Fruit fly (Drosophila melanogaster) whole organism, embryonic: ENCODE measurements around the gene Fbxl4.

Experiments used
- Bdp1 ChIP-seq: fragments of 200-800 bp; sonication (Bioruptor generic); optimal IDR thresholded peaks from 3 replicates; lab custom pipeline; 2016; ENCODE audit warnings: missing biosample characterization, missing genetic modification characterization
- Blimp-1 ChIP-seq: fragments of 200-800 bp; sonication (Bioruptor generic); optimal IDR thresholded peaks from 3 replicates; lab custom pipeline; 2018; ENCODE audit warnings: missing biosample characterization, missing genetic modification characterization, mild to moderate bottlenecking, moderate library complexity, missing genetic modification reagents
- CG10543 ChIP-seq: fragments of 200-800 bp; sonication (Bioruptor generic); optimal IDR thresholded peaks from 3 replicates; lab custom pipeline; 2017; ENCODE audit warnings: missing biosample characterization, mild to moderate bottlenecking, missing genetic modification characterization, moderate library complexity
- CG11085 ChIP-seq: fragments of 200-800 bp; sonication (Bioruptor generic); IDR thresholded peaks from 2 replicates; pipeline ENCODE4 v1.3.6; 2022; ENCODE audit warnings: missing biosample characterization, missing genetic modification characterization
- CG12744 ChIP-seq: fragments of 200-800 bp; sonication (Bioruptor generic); optimal IDR thresholded peaks from 2 replicates; lab custom pipeline; 2016; ENCODE audit warnings: missing biosample characterization, missing genetic modification characterization
- CG12942 ChIP-seq: fragments of 200-800 bp; sonication (Bioruptor generic); optimal IDR thresholded peaks from 3 replicates; lab custom pipeline; 2016; ENCODE audit warnings: missing biosample characterization, missing genetic modification characterization
- CG13624 ChIP-seq: fragments of 200-800 bp; sonication (Bioruptor generic); optimal IDR thresholded peaks from 2 replicates; lab custom pipeline; 2016; ENCODE audit warnings: missing biosample characterization, missing genetic modification characterization
- CG14441 ChIP-seq: fragments of 200-800 bp; sonication (Bioruptor generic); IDR thresholded peaks from 2 replicates; pipeline ENCODE4 v1.3.6; 2022; ENCODE audit warnings: missing biosample characterization, missing genetic modification characterization
- CG17359 ChIP-seq: fragments of 200-800 bp; sonication (Bioruptor generic); optimal IDR thresholded peaks from 3 replicates; lab custom pipeline; 2018; ENCODE audit warnings: missing biosample characterization, mild to moderate bottlenecking, missing genetic modification characterization, moderate library complexity
- CG17385 ChIP-seq: fragments of 200-800 bp; sonication (Bioruptor generic); optimal IDR thresholded peaks from 3 replicates; lab custom pipeline; 2018; ENCODE audit warnings: missing biosample characterization, mild to moderate bottlenecking, missing genetic modification characterization
- CG43689 ChIP-seq: fragments of 200-800 bp; sonication (Bioruptor generic); IDR thresholded peaks from 2 replicates; pipeline ENCODE4 v1.3.6; 2022; ENCODE audit warnings: missing biosample characterization, missing genetic modification characterization
- CG4707 ChIP-seq: fragments of 200-800 bp; sonication (Bioruptor generic); optimal IDR thresholded peaks from 2 replicates; lab custom pipeline; 2018; ENCODE audit warnings: missing biosample characterization, mild to moderate bottlenecking, missing genetic modification characterization, moderate library complexity
- CG4820 ChIP-seq: fragments of 200-800 bp; sonication (Bioruptor generic); optimal IDR thresholded peaks from 3 replicates; lab custom pipeline; 2016; ENCODE audit warnings: missing biosample characterization, missing genetic modification characterization
- CG4854 ChIP-seq: fragments of 200-800 bp; sonication (Bioruptor generic); optimal IDR thresholded peaks from 2 replicates; lab custom pipeline; 2016; ENCODE audit warnings: missing biosample characterization, missing genetic modification characterization, inconsistent platforms
- CG6254 ChIP-seq: fragments of 200-800 bp; sonication (Bioruptor generic); optimal IDR thresholded peaks from 3 replicates; lab custom pipeline; 2017; ENCODE audit warnings: mild to moderate bottlenecking, missing biosample characterization, missing genetic modification reagents, missing genetic modification characterization
- CG6791 ChIP-seq: fragments of 200-800 bp; sonication (Bioruptor generic); IDR thresholded peaks from 3 replicates; pipeline ENCODE4 v1.3.6; 2022; ENCODE audit warnings: missing biosample characterization, missing genetic modification characterization; ENCODE audit not compliant: partially characterized antibody
- CG9727 ChIP-seq: fragments of 200-800 bp; sonication (Bioruptor generic); optimal IDR thresholded peaks from 3 replicates; lab custom pipeline; 2017; ENCODE audit warnings: missing biosample characterization, mild to moderate bottlenecking, missing genetic modification characterization
- CG9817 ChIP-seq: fragments of 200-800 bp; sonication (Bioruptor generic); optimal IDR thresholded peaks from 2 replicates; lab custom pipeline; 2018; ENCODE audit warnings: missing biosample characterization, mild to moderate bottlenecking, missing genetic modification characterization, moderate library complexity
- D19A ChIP-seq: fragments of 200-800 bp; optimal IDR thresholded peaks from 3 replicates; lab custom pipeline; 2019; ENCODE audit warnings: missing biosample characterization, mild to moderate bottlenecking, missing genetic modification characterization, moderate library complexity
- Deaf1 ChIP-seq: fragments of 200-800 bp; optimal IDR thresholded peaks from 3 replicates; lab custom pipeline; 2019; ENCODE audit warnings: missing biosample characterization, mild to moderate bottlenecking, missing genetic modification characterization, moderate library complexity
- HHEX ChIP-seq: fragments of 200-800 bp; sonication (Bioruptor generic); optimal IDR thresholded peaks from 3 replicates; lab custom pipeline; 2017; ENCODE audit warnings: missing biosample characterization, mild to moderate bottlenecking, missing genetic modification characterization, missing genetic modification reagents
- Oaz ChIP-seq: fragments of 200-800 bp; sonication (Bioruptor generic); IDR thresholded peaks from 2 replicates; pipeline ENCODE4 v1.3.6; 2022; ENCODE audit warnings: missing biosample characterization, missing genetic modification characterization
- PHDP ChIP-seq: fragments of 200-800 bp; sonication (Bioruptor generic); optimal IDR thresholded peaks from 3 replicates; lab custom pipeline; 2018; ENCODE audit warnings: missing biosample characterization, mild to moderate bottlenecking, missing genetic modification characterization, moderate library complexity
- Pdp1 ChIP-seq, 2 experiments: fragments of 200-800 bp; sonication (Bioruptor generic); optimal IDR thresholded peaks; 3 replicates each; lab custom pipeline; 2016; ENCODE audit warnings: missing biosample characterization in 2 of 2, missing genetic modification characterization in 2 of 2, mild to moderate bottlenecking in 1 of 2, moderate library complexity in 1 of 2
- Ravus ChIP-seq: fragments of 200-800 bp; sonication (Bioruptor generic); IDR thresholded peaks from 2 replicates; pipeline ENCODE4 v1.3.6; 2022; ENCODE audit warnings: missing biosample characterization, missing genetic modification characterization
- YL-1 ChIP-seq: fragments of 200-800 bp; sonication (Bioruptor generic); optimal IDR thresholded peaks from 3 replicates; lab custom pipeline; 2017; ENCODE audit warnings: missing biosample characterization, mild to moderate bottlenecking, missing genetic modification characterization
- amos ChIP-seq: fragments of 200-800 bp; sonication (Bioruptor generic); IDR thresholded peaks from 2 replicates; pipeline ENCODE4 v1.3.6; 2022; ENCODE audit warnings: missing biosample characterization, missing genetic modification characterization; ENCODE audit not compliant: partially characterized antibody
- bbx ChIP-seq: fragments of 200-800 bp; sonication (Bioruptor generic); IDR thresholded peaks from 2 replicates; pipeline ENCODE4 v1.3.6; 2022; ENCODE audit warnings: missing biosample characterization, missing genetic modification characterization; ENCODE audit not compliant: partially characterized antibody
- chm ChIP-seq: fragments of 200-800 bp; sonication (Bioruptor generic); IDR thresholded peaks from 2 replicates; pipeline ENCODE4 v1.3.6; 2022; ENCODE audit warnings: missing biosample characterization, missing genetic modification characterization
- exex ChIP-seq: fragments of 200-800 bp; sonication (Bioruptor generic); optimal IDR thresholded peaks from 4 replicates; lab custom pipeline; 2018; ENCODE audit warnings: missing biosample characterization, mild to moderate bottlenecking, missing genetic modification characterization, moderate library complexity
- fu2 ChIP-seq: fragments of 200-800 bp; sonication (Bioruptor generic); optimal IDR thresholded peaks from 2 replicates; lab custom pipeline; 2016; ENCODE audit warnings: missing biosample characterization, missing genetic modification characterization
- gce ChIP-seq: fragments of 200-800 bp; sonication (Bioruptor generic); IDR thresholded peaks from 3 replicates; pipeline ENCODE4 v1.3.6; 2022; ENCODE audit warnings: missing biosample characterization, missing genetic modification characterization
- h ChIP-seq: fragments of >200 bp; optimal IDR thresholded peaks from 2 replicates; lab custom pipeline; 2017
- hbn ChIP-seq: fragments of 200-800 bp; sonication (Bioruptor generic); IDR thresholded peaks from 2 replicates; pipeline ENCODE4 v1.3.6; 2022; ENCODE audit warnings: missing biosample characterization, missing genetic modification characterization; ENCODE audit not compliant: partially characterized antibody
- insv ChIP-seq, 2 experiments: fragments of 200-800 bp; sonication (Bioruptor generic); optimal IDR thresholded peaks; 3 replicates each; lab custom pipeline; 2016 to 2018; ENCODE audit warnings: missing biosample characterization in 2 of 2, missing genetic modification characterization in 2 of 2
- kah ChIP-seq: fragments of 200-800 bp; sonication (Bioruptor generic); optimal IDR thresholded peaks from 2 replicates; lab custom pipeline; 2018; ENCODE audit warnings: missing biosample characterization, mild to moderate bottlenecking, missing genetic modification characterization
- luna ChIP-seq: fragments of 200-800 bp; sonication (Bioruptor generic); optimal IDR thresholded peaks from 2 replicates; lab custom pipeline; 2016; ENCODE audit warnings: missing biosample characterization, missing genetic modification characterization
- nmo ChIP-seq: fragments of 200-800 bp; sonication (Bioruptor generic); optimal IDR thresholded peaks from 2 replicates; lab custom pipeline; 2018; ENCODE audit warnings: missing biosample characterization, mild to moderate bottlenecking, missing genetic modification characterization, moderate library complexity
- onecut ChIP-seq: fragments of 200-800 bp; sonication (Bioruptor generic); IDR thresholded peaks from 2 replicates; pipeline ENCODE4 v1.3.6; 2022; ENCODE audit warnings: missing biosample characterization, missing genetic modification characterization
- otp ChIP-seq: fragments of 200-800 bp; sonication (Bioruptor generic); IDR thresholded peaks from 3 replicates; pipeline ENCODE4, ENCODE4 v1.3.6; 2022; ENCODE audit warnings: missing biosample characterization, missing genetic modification characterization
- phol ChIP-seq: fragments of 200-800 bp; sonication (Bioruptor generic); optimal IDR thresholded peaks from 3 replicates; lab custom pipeline; 2018; ENCODE audit warnings: missing biosample characterization, mild to moderate bottlenecking, missing genetic modification characterization, moderate library complexity
- prd ChIP-seq, 3 experiments: fragments of >200 bp in 2 of 3; fragments of 200-800 bp in 1 of 3; sonication (Bioruptor generic) in 1 of 3; optimal IDR thresholded peaks in 2 of 3; IDR thresholded peaks in 1 of 3; 2 replicates in 2 of 3; 3 replicates in 1 of 3; pipeline versions ENCODE4 v1.3.6 to Lab custom; 2017 to 2022; ENCODE audit warnings: missing biosample characterization in 1 of 3, missing genetic modification characterization in 1 of 3
- sens ChIP-seq: fragments of 200-800 bp; sonication (Bioruptor generic); peaks from one replicate; lab custom pipeline; 2016; ENCODE audit warnings: missing biosample characterization, missing genetic modification characterization
- stc ChIP-seq: fragments of 200-800 bp; sonication (Bioruptor generic); IDR thresholded peaks from 2 replicates; pipeline ENCODE4 v1.3.6; 2022; ENCODE audit warnings: missing biosample characterization, missing genetic modification characterization
- tup ChIP-seq: fragments of 200-800 bp; sonication (Bioruptor generic); optimal IDR thresholded peaks from 2 replicates; lab custom pipeline; 2016; ENCODE audit warnings: missing biosample characterization, mild to moderate bottlenecking, missing genetic modification characterization, moderate library complexity
- wek ChIP-seq: fragments of 200-800 bp; sonication (Bioruptor generic); optimal IDR thresholded peaks from 3 replicates; lab custom pipeline; 2018; ENCODE audit warnings: missing biosample characterization, mild to moderate bottlenecking, missing genetic modification characterization, moderate library complexity
- zf30C ChIP-seq: fragments of 200-800 bp; sonication (Bioruptor generic); optimal IDR thresholded peaks from 3 replicates; lab custom pipeline; 2018; ENCODE audit warnings: missing biosample characterization, mild to moderate bottlenecking, missing genetic modification characterization

Fbxl4 gene

dm6 chrX:14191918-14192317 lies 45.8 kb downstream of the Fbxl4 start, which contains the start of gene CG13403:
Gene CG13403 (minus strand): TSS chrX:14192018.
- no peak for TF ChIP-seq CG17359 (tag; lab: Kevin White, UChicago)
- TF ChIP-seq nmo (GFP tag; lab: Kevin White, UChicago), result no peak
- no peak for TF ChIP-seq fu2 (GFP tag; lab: Kevin White, UChicago)
- TF ChIP-seq CG9727 (GFP tag; lab: Kevin White, UChicago), result no peak
- no peak for TF ChIP-seq CG11085 (GFP tag; lab: Robert Waterston, UW)
- no peak for TF ChIP-seq prd (optimal IDR thresholded peaks at IDR 0.05; lab: Kevin White, UChicago)
- no peak for TF ChIP-seq prd (GFP tag; IDR thresholded peaks at IDR 0.05; lab: Robert Waterston, UW)
- no peak for TF ChIP-seq CG4707 (GFP tag; lab: Kevin White, UChicago)
- TF ChIP-seq bbx, result no peak
- TF ChIP-seq phol (tag; lab: Kevin White, UChicago), result no peak
- no peak for TF ChIP-seq kah (GFP tag; lab: Kevin White, UChicago)
- TF ChIP-seq sens (GFP tag; lab: Kevin White, UChicago), result no peak
- TF ChIP-seq Pdp1 (GFP tag; optimal IDR thresholded peaks at IDR 0.05; lab: Kevin White, UChicago), result no peak
- TF ChIP-seq insv (GFP tag; optimal IDR thresholded peaks at IDR 0.05; lab: Kevin White, UChicago), result no peak
- TF ChIP-seq YL-1 (GFP tag; lab: Kevin White, UChicago), result no peak
- no peak for TF ChIP-seq CG17385 (GFP tag; lab: Kevin White, UChicago)
- no peak for TF ChIP-seq h (lab: Kevin White, UChicago)
- TF ChIP-seq CG6791, result no peak

- no peak for TF ChIP-seq hbn (GFP tag; lab: Robert Waterston, UW)
- TF ChIP-seq otp, result no peak
- TF ChIP-seq amos (GFP tag; lab: Robert Waterston, UW), result no peak
- TF ChIP-seq Blimp-1 (GFP tag; lab: Kevin White, UChicago), result no peak
- TF ChIP-seq luna (GFP tag; lab: Kevin White, UChicago), result no peak
- TF ChIP-seq Deaf1 (tag; lab: Kevin White, UChicago), result no peak
- TF ChIP-seq zf30C (GFP tag; lab: Kevin White, UChicago), result no peak
- TF ChIP-seq CG10543 (GFP tag; lab: Kevin White, UChicago), result no peak
- TF ChIP-seq CG14441 (GFP tag; lab: Robert Waterston, UW), result no peak
- TF ChIP-seq CG9817 (tag; lab: Kevin White, UChicago), result no peak
- no peak for TF ChIP-seq CG13624
- TF ChIP-seq exex, result no peak
- TF ChIP-seq CG4820 (GFP tag; lab: Kevin White, UChicago), result no peak
- TF ChIP-seq PHDP, result no peak
- TF ChIP-seq stc (GFP tag; lab: Robert Waterston, UW), result no peak
- no peak for TF ChIP-seq chm (GFP tag; lab: Robert Waterston, UW)
- TF ChIP-seq CG12744 (GFP tag; lab: Kevin White, UChicago), result no peak
- no peak for TF ChIP-seq wek (GFP tag; lab: Kevin White, UChicago)
- TF ChIP-seq tup (GFP tag; lab: Kevin White, UChicago), result no peak
- TF ChIP-seq Ravus (GFP tag; lab: Robert Waterston, UW), result no peak
These were observed 48.5 kb downstream of the Fbxl4 start, which contains the start of gene CG11585 for dm6 chrX:14189216-14189615. Gene CG11585 (plus strand): TSS chrX:14189516.

DNA sequence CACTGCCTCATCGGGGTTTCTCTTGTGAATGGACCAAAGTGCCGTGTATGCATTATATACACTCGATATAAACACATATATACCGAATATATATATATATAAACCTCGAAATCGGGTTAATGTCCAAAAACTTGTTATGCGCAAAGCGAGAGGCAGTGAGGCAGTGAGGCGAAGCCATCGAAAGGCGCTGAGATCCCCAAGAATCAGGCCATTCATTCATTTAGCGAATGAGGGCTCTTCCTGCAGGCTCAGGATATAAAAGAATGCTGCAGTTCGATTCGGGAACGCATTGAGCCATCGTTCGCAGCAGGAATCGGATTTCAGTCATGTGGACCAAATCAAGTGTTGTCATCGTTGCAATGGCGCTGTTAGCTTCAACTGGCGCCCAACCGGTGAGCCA lies 50.8 kb downstream of the Fbxl4 start, which contains the start of gene CG12481:
CG12481 (plus strand) TSS at position 301 of the 400 bp plus-strand sequence.
- no peak for TF ChIP-seq CG4854 (GFP tag; lab: Kevin White, UChicago)
- TF ChIP-seq gce, result no peak
- no peak for TF ChIP-seq CG6254 (GFP tag; lab: Kevin White, UChicago)
- TF ChIP-seq HHEX, result no peak
- TF ChIP-seq Oaz (GFP tag; lab: Robert Waterston, UW), result no peak
- TF ChIP-seq CG43689 (GFP tag; lab: Robert Waterston, UW), result no peak
- no peak for TF ChIP-seq CG12942 (GFP tag; lab: Kevin White, UChicago)
- TF ChIP-seq Bdp1 (GFP tag; lab: Kevin White, UChicago), result no peak
- no peak for TF ChIP-seq onecut (GFP tag; lab: Robert Waterston, UW)
- no peak for TF ChIP-seq D19A (tag; lab: Kevin White, UChicago)
- TF ChIP-seq, all 482 proteins: peak for 0
